Worm (Caenorhabditis elegans) whole organism, L4 larva: Measurements from ENCODE around the gene C50F4.1.

Experiments
- F44E2.7 ChIP-seq: fragments of 200-800 bp; sonication (Bioruptor generic); IDR thresholded peaks from 2 replicates; pipeline ENCODE4 v2.1.2; 2022; ENCODE audit warnings: missing genetic modification characterization, missing compliant biosample characterization
- F49E8.2 ChIP-seq: sonication (generic microtip); optimal IDR thresholded peaks from 2 replicates; lab custom pipeline; 2016; ENCODE audit warnings: missing compliant biosample characterization, mild to moderate bottlenecking, missing genetic modification characterization, borderline replicate concordance
- T20F7.1 ChIP-seq: fragments of 200-800 bp; sonication (Bioruptor generic); optimal IDR thresholded peaks from 2 replicates; lab custom pipeline; 2018; ENCODE audit warnings: mild to moderate bottlenecking, missing genetic modification characterization, missing compliant biosample characterization
- T26A8.4 ChIP-seq: fragments of 200-800 bp; sonication (Bioruptor generic); IDR thresholded peaks from 2 replicates; pipeline ENCODE4 v1.3.6; 2022; ENCODE audit warnings: missing genetic modification characterization, missing compliant biosample characterization
- Y105C5A.15 ChIP-seq: fragments of 200-800 bp; sonication (Bioruptor generic); IDR thresholded peaks from 2 replicates; pipeline ENCODE4 v1.3.6; 2022; ENCODE audit warnings: missing genetic modification characterization, missing compliant biosample characterization
- Y75B8A.6 ChIP-seq: fragments of 200-800 bp; sonication (Bioruptor generic); IDR thresholded peaks from 2 replicates; pipeline ENCODE4 v1.3.6; 2022; ENCODE audit warnings: missing genetic modification reagents, missing genetic modification characterization, missing compliant biosample characterization
- aly-2 ChIP-seq: sonication (generic microtip); optimal IDR thresholded peaks from 2 replicates; lab custom pipeline; 2018; ENCODE audit warnings: missing biosample characterization, missing genetic modification characterization
- ama-1 ChIP-seq: fragments of 150-350 bp; optimal IDR thresholded peaks from 2 replicates; lab custom pipeline; 2014; ENCODE audit warnings: inconsistent platforms, mixed read lengths
- ceh-20 ChIP-seq: fragments of 200-800 bp; sonication (Bioruptor generic); IDR thresholded peaks from 2 replicates; pipeline ENCODE4 v1.3.6; 2022; ENCODE audit warnings: missing genetic modification reagents, missing genetic modification characterization, missing compliant biosample characterization
- ceh-44 ChIP-seq: fragments of 200-800 bp; sonication (Bioruptor generic); IDR thresholded peaks from 2 replicates; pipeline ENCODE4 v1.3.6; 2022; ENCODE audit warnings: missing genetic modification reagents, missing genetic modification characterization, missing compliant biosample characterization
- ceh-62 ChIP-seq: sonication (generic microtip); optimal IDR thresholded peaks from 2 replicates; lab custom pipeline; 2017; ENCODE audit warnings: missing biosample characterization, missing genetic modification characterization
- ces-1 ChIP-seq: fragments of 150-350 bp; sonication (generic microtip); optimal IDR thresholded peaks from 4 replicates; lab custom pipeline; 2014; ENCODE audit warnings: missing biosample characterization, missing genetic modification reagents, missing genetic modification characterization
- daf-8 ChIP-seq: fragments of 200-800 bp; sonication (Bioruptor generic); IDR thresholded peaks from 2 replicates; pipeline ENCODE4 v1.3.6; 2022; ENCODE audit warnings: missing genetic modification characterization, missing compliant biosample characterization
- dmd-6 ChIP-seq: fragments of 200-800 bp; sonication (Bioruptor generic); IDR thresholded peaks from 2 replicates; pipeline ENCODE4 v1.3.6; 2022; ENCODE audit warnings: missing genetic modification reagents, missing genetic modification characterization, missing compliant biosample characterization
- dmd-8 ChIP-seq: fragments of 200-800 bp; sonication (Bioruptor generic); IDR thresholded peaks from 2 replicates; pipeline ENCODE4 v1.3.6; 2022; ENCODE audit warnings: missing genetic modification characterization, missing compliant biosample characterization
- egl-27 ChIP-seq: sonication (generic microtip); optimal IDR thresholded peaks from 3 replicates; lab custom pipeline; 2017; ENCODE audit warnings: missing biosample characterization, missing genetic modification reagents, missing genetic modification characterization
- gei-8 ChIP-seq: fragments of 200-800 bp; sonication (Bioruptor generic); optimal IDR thresholded peaks from 2 replicates; lab custom pipeline; 2018; ENCODE audit warnings: mild to moderate bottlenecking, missing genetic modification characterization, missing compliant biosample characterization
- hif-1 ChIP-seq, 2 experiments: sonication (generic microtip); optimal IDR thresholded peaks; 2 replicates each; lab custom pipeline; 2016 to 2017; ENCODE audit warnings: missing compliant biosample characterization in 2 of 2, missing genetic modification characterization in 2 of 2, missing genetic modification reagents in 2 of 2, missing genotype in 2 of 2, mild to moderate bottlenecking in 1 of 2
- hlh-11 ChIP-seq: fragments of 200-800 bp; sonication (Bioruptor generic); optimal IDR thresholded peaks from 2 replicates; lab custom pipeline; 2018; ENCODE audit warnings: mild to moderate bottlenecking, missing genetic modification characterization, missing compliant biosample characterization
- hlh-30 ChIP-seq: sonication (generic microtip); optimal IDR thresholded peaks from 2 replicates; lab custom pipeline; 2017; ENCODE audit warnings: antibody characterized with exemption, mild to moderate bottlenecking, missing genetic modification characterization, missing compliant biosample characterization; ENCODE audit not compliant: insufficient read depth
- hmg-1.1 ChIP-seq: fragments of 200-800 bp; sonication (Bioruptor generic); IDR thresholded peaks from 2 replicates; pipeline ENCODE4 v1.3.6; 2022; ENCODE audit warnings: missing genetic modification reagents, missing genetic modification characterization, missing compliant biosample characterization
- jun-1 ChIP-seq: fragments of 150-350 bp; optimal IDR thresholded peaks from 2 replicates; lab custom pipeline; 2014; ENCODE audit warnings: missing biosample characterization, missing genetic modification reagents, missing genetic modification characterization
- lim-7 ChIP-seq: fragments of 200-800 bp; sonication (Bioruptor generic); IDR thresholded peaks from 2 replicates; pipeline ENCODE4 v1.3.6; 2022; ENCODE audit warnings: missing genetic modification characterization, missing compliant biosample characterization
- lin-1 ChIP-seq: fragments of 200-800 bp; sonication (Bioruptor generic); IDR thresholded peaks from 2 replicates; pipeline ENCODE4 v1.3.6; 2022; ENCODE audit warnings: missing genetic modification reagents, missing genetic modification characterization, missing compliant biosample characterization
- lir-3 ChIP-seq: sonication (generic microtip); optimal IDR thresholded peaks from 2 replicates; lab custom pipeline; 2016; ENCODE audit warnings: mild to moderate bottlenecking, missing genetic modification characterization, missing compliant biosample characterization
- mep-1 ChIP-seq: fragments of 150-350 bp; sonication (generic microtip); optimal IDR thresholded peaks from 3 replicates; lab custom pipeline; 2014; ENCODE audit warnings: missing biosample characterization, missing genetic modification characterization
- mxl-3 ChIP-seq: fragments of 200-800 bp; sonication (Bioruptor generic); optimal IDR thresholded peaks from 2 replicates; lab custom pipeline; 2018; ENCODE audit warnings: mild to moderate bottlenecking, missing genetic modification characterization, missing compliant biosample characterization
- nhr-10 ChIP-seq: fragments of 150-350 bp; optimal IDR thresholded peaks from 2 replicates; lab custom pipeline; 2014; ENCODE audit warnings: missing biosample characterization, missing genetic modification characterization
- nhr-102 ChIP-seq: sonication (generic microtip); optimal IDR thresholded peaks from 2 replicates; lab custom pipeline; 2016; ENCODE audit warnings: mild to moderate bottlenecking, missing genetic modification characterization, moderate library complexity, missing compliant biosample characterization
- nhr-11 ChIP-seq: fragments of 150-350 bp; optimal IDR thresholded peaks from 2 replicates; lab custom pipeline; 2014; ENCODE audit warnings: missing biosample characterization, missing genetic modification characterization
- nhr-111 ChIP-seq: fragments of 200-800 bp; sonication (Bioruptor generic); optimal IDR thresholded peaks from 2 replicates; lab custom pipeline; 2018; ENCODE audit warnings: mild to moderate bottlenecking, missing genetic modification characterization, missing compliant biosample characterization
- nhr-237 ChIP-seq: sonication (generic microtip); optimal IDR thresholded peaks from 2 replicates; lab custom pipeline; 2017; ENCODE audit warnings: missing biosample characterization, missing genetic modification characterization
- nhr-41 ChIP-seq: fragments of 200-800 bp; sonication (Bioruptor generic); IDR thresholded peaks from 2 replicates; pipeline ENCODE4 v1.3.6; 2022; ENCODE audit warnings: missing genetic modification reagents, missing genetic modification characterization, missing compliant biosample characterization
- nhr-42 ChIP-seq: fragments of 200-800 bp; sonication (Bioruptor generic); IDR thresholded peaks from 2 replicates; pipeline ENCODE4 v1.3.6; 2022; ENCODE audit warnings: missing genetic modification characterization, missing compliant biosample characterization
- nhr-77 ChIP-seq: fragments of 150-350 bp; optimal IDR thresholded peaks from 2 replicates; lab custom pipeline; 2014; ENCODE audit warnings: missing biosample characterization, missing genetic modification characterization
- php-3 ChIP-seq: fragments of 200-800 bp; sonication (Bioruptor generic); IDR thresholded peaks from 2 replicates; pipeline ENCODE4 v1.3.6; 2022; ENCODE audit warnings: missing genetic modification reagents, missing genetic modification characterization, missing compliant biosample characterization
- pqm-1 ChIP-seq: sonication (generic microtip); optimal IDR thresholded peaks from 2 replicates; lab custom pipeline; 2017; ENCODE audit warnings: missing biosample characterization, missing genetic modification characterization
- rbr-2 ChIP-seq: sonication (generic microtip); optimal IDR thresholded peaks from 2 replicates; lab custom pipeline; 2016; ENCODE audit warnings: missing genotype, missing genetic modification characterization, missing compliant biosample characterization
- skn-1 ChIP-seq: fragments of 150-350 bp; optimal IDR thresholded peaks from 2 replicates; lab custom pipeline; 2014; ENCODE audit warnings: missing biosample characterization, missing genetic modification characterization
- snpc-1.2 ChIP-seq: fragments of 200-800 bp; sonication (Bioruptor generic); IDR thresholded peaks from 2 replicates; pipeline ENCODE4 v1.3.6; 2022; ENCODE audit warnings: missing genetic modification reagents, missing genetic modification characterization, missing compliant biosample characterization
- snpc-4 ChIP-seq: fragments of 150-350 bp; optimal IDR thresholded peaks from 2 replicates; lab custom pipeline; 2014; ENCODE audit warnings: missing biosample characterization, missing genetic modification characterization
- tag-97 ChIP-seq: fragments of 200-800 bp; sonication (Bioruptor generic); IDR thresholded peaks from 2 replicates; pipeline ENCODE4 v1.3.6; 2022; ENCODE audit warnings: missing genetic modification characterization, missing compliant biosample characterization
- unc-39 ChIP-seq: sonication (generic microtip); optimal IDR thresholded peaks from 2 replicates; lab custom pipeline; 2017; ENCODE audit warnings: missing biosample characterization, missing genetic modification characterization
- zip-2 ChIP-seq: fragments of 150-350 bp; optimal IDR thresholded peaks from 2 replicates; lab custom pipeline; 2014; ENCODE audit warnings: missing biosample characterization, missing genetic modification characterization
- ztf-11 ChIP-seq: fragments of 150-350 bp; optimal IDR thresholded peaks from 2 replicates; lab custom pipeline; 2014; ENCODE audit warnings: missing biosample characterization, missing genetic modification characterization

Gene C50F4.1

ce11 chrV:9516280-9516679 lies 10.3 kb upstream of the C50F4.1 start (continued):
- no peak for TF ChIP-seq egl-27
- no peak for TF ChIP-seq php-3
- no peak for TF ChIP-seq F49E8.2
- no peak for TF ChIP-seq aly-2
- TF ChIP-seq ces-1, result no peak
- TF ChIP-seq ztf-11 (tag; lab: Kevin White, UChicago), result no peak
- TF ChIP-seq gei-8 (GFP tag; lab: Kevin White, UChicago), result no peak
- no peak for TF ChIP-seq tag-97 (GFP tag; lab: Robert Waterston, UW)
- no peak for TF ChIP-seq unc-39 (tag; lab: Kevin White, UChicago)
- no peak for TF ChIP-seq jun-1
- TF ChIP-seq ama-1, result no peak
- peak; percentile 42 for TF ChIP-seq mep-1
- no peak for TF ChIP-seq rbr-2 (tag; lab: Kevin White, UChicago)
- TF ChIP-seq Y75B8A.6 (GFP tag; lab: Robert Waterston, UW), result no peak
- TF ChIP-seq F44E2.7 (GFP tag; lab: Robert Waterston, UW), result no peak
- TF ChIP-seq ceh-62 (tag; lab: Kevin White, UChicago), result no peak
- no peak for TF ChIP-seq snpc-1.2 (GFP tag; lab: Robert Waterston, UW)
- TF ChIP-seq T20F7.1 (GFP tag; lab: Kevin White, UChicago), result peak; percentile 3
- no peak for TF ChIP-seq hif-1 (tag; optimal IDR thresholded peaks at IDR 0.05; lab: Kevin White, UChicago)
- TF ChIP-seq T26A8.4 (GFP tag; lab: Robert Waterston, UW), result no peak
- peak; percentile 69; the same call in 1 of the 2 replicates for TF ChIP-seq ceh-20 (GFP tag; lab: Robert Waterston, UW)
- no peak for TF ChIP-seq dmd-8 (GFP tag; lab: Robert Waterston, UW)
- TF ChIP-seq mxl-3 (GFP tag; lab: Kevin White, UChicago), result peak; percentile 69
- TF ChIP-seq nhr-102 (tag; lab: Kevin White, UChicago), result no peak
- TF ChIP-seq nhr-11 (tag; lab: Kevin White, UChicago), result no peak
- no peak for TF ChIP-seq nhr-10 (tag; lab: Kevin White, UChicago)
- TF ChIP-seq hlh-11 (tag; lab: Kevin White, UChicago), result peak; percentile 64
- no peak for TF ChIP-seq hmg-1.1 (GFP tag; lab: Robert Waterston, UW)
- TF ChIP-seq lin-1 (GFP tag; lab: Robert Waterston, UW), result no peak
- no peak for TF ChIP-seq snpc-4
- no peak for TF ChIP-seq lim-7 (GFP tag; lab: Robert Waterston, UW)
- peak; percentile 83 for TF ChIP-seq hlh-30 (tag; lab: Kevin White, UChicago)
- TF ChIP-seq daf-8 (GFP tag; lab: Robert Waterston, UW), result no peak
- no peak for TF ChIP-seq skn-1 (tag; lab: Kevin White, UChicago)
- peak; percentile 84 for TF ChIP-seq dmd-6 (GFP tag; lab: Robert Waterston, UW)
- no peak for TF ChIP-seq ceh-44 (GFP tag; lab: Robert Waterston, UW)
- TF ChIP-seq Y105C5A.15 (GFP tag; lab: Robert Waterston, UW), result no peak
- TF ChIP-seq nhr-111 (GFP tag; lab: Kevin White, UChicago), result no peak
- no peak for TF ChIP-seq nhr-41
- TF ChIP-seq nhr-77 (tag; lab: Kevin White, UChicago), result peak; percentile 34
- no peak for TF ChIP-seq nhr-42 (GFP tag; lab: Robert Waterston, UW)
- TF ChIP-seq pqm-1 (tag; lab: Kevin White, UChicago), result no peak
- TF ChIP-seq nhr-237 (tag; lab: Kevin White, UChicago), result no peak
- no peak for TF ChIP-seq zip-2
- no peak for TF ChIP-seq lir-3 (tag; lab: Kevin White, UChicago)
